Fruit fly (Drosophila melanogaster) whole organism, embryonic: Measurements from ENCODE around the gene CG12253.
A peak's percentile ranks its signal among the peaks of the same experiment; 100 is the strongest.

Source experiments
- Atf3 ChIP-seq: fragments of 200-800 bp; sonication (Bioruptor generic); optimal IDR thresholded peaks from 3 replicates; lab custom pipeline; 2016; ENCODE audit warnings: missing biosample characterization, missing genetic modification characterization
- BtbVII ChIP-seq: fragments of 200-800 bp; sonication (Bioruptor generic); optimal IDR thresholded peaks from 3 replicates; lab custom pipeline; 2017; ENCODE audit warnings: missing biosample characterization, mild to moderate bottlenecking, missing genetic modification characterization
- CG11696 ChIP-seq: fragments of 200-800 bp; sonication (Bioruptor generic); IDR thresholded peaks from 2 replicates; pipeline ENCODE4 v1.3.6; 2022; ENCODE audit warnings: missing biosample characterization, missing genetic modification characterization
- CG12659 ChIP-seq: fragments of 200-800 bp; sonication (Bioruptor generic); optimal IDR thresholded peaks from 3 replicates; lab custom pipeline; 2017; ENCODE audit warnings: mild to moderate bottlenecking, missing biosample characterization, missing genetic modification reagents, missing genetic modification characterization
- CG13775 ChIP-seq: fragments of 200-800 bp; sonication (Bioruptor generic); optimal IDR thresholded peaks from 3 replicates; lab custom pipeline; 2017; ENCODE audit warnings: missing biosample characterization, mild to moderate bottlenecking, missing genetic modification characterization
- CG14710 ChIP-seq: fragments of 200-800 bp; sonication (Bioruptor generic); optimal IDR thresholded peaks from 3 replicates; lab custom pipeline; 2019; ENCODE audit warnings: missing biosample characterization, mild to moderate bottlenecking, missing genetic modification characterization, moderate library complexity
- CG14860 ChIP-seq: fragments of 200-800 bp; sonication (Bioruptor generic); IDR thresholded peaks from 3 replicates; pipeline ENCODE4 v1.3.6; 2022; ENCODE audit warnings: missing biosample characterization, missing genetic modification characterization; ENCODE audit not compliant: partially characterized antibody
- CG15011 ChIP-seq: fragments of 200-800 bp; sonication (Bioruptor generic); optimal IDR thresholded peaks from 3 replicates; lab custom pipeline; 2018; ENCODE audit warnings: missing biosample characterization, mild to moderate bottlenecking, missing genetic modification characterization
- CG15601 ChIP-seq: fragments of 200-800 bp; sonication (Bioruptor generic); optimal IDR thresholded peaks from 3 replicates; lab custom pipeline; 2019; ENCODE audit warnings: missing biosample characterization, mild to moderate bottlenecking, missing genetic modification characterization, moderate library complexity
- CG17361 ChIP-seq: fragments of 200-800 bp; sonication (Bioruptor generic); IDR thresholded peaks from 3 replicates; pipeline ENCODE4 v1.3.6; 2022; ENCODE audit warnings: missing biosample characterization, missing genetic modification characterization
- CG2116 ChIP-seq: fragments of 200-800 bp; sonication (Bioruptor generic); optimal IDR thresholded peaks from 3 replicates; lab custom pipeline; 2018; ENCODE audit warnings: missing biosample characterization, mild to moderate bottlenecking, missing genetic modification characterization
- CG30020 ChIP-seq: fragments of 200-800 bp; optimal IDR thresholded peaks from 2 replicates; lab custom pipeline; 2019; ENCODE audit warnings: missing biosample characterization, mild to moderate bottlenecking, missing genetic modification characterization, moderate library complexity
- CG33557 ChIP-seq: fragments of 200-800 bp; sonication (Bioruptor generic); optimal IDR thresholded peaks from 2 replicates; lab custom pipeline; 2019; ENCODE audit warnings: missing biosample characterization, mild to moderate bottlenecking, missing genetic modification characterization, moderate library complexity
- CG3407 ChIP-seq: fragments of 200-800 bp; sonication (Bioruptor generic); optimal IDR thresholded peaks from 2 replicates; lab custom pipeline; 2018; ENCODE audit warnings: missing biosample characterization, mild to moderate bottlenecking, missing genetic modification characterization
- CG34376 ChIP-seq: fragments of 200-800 bp; sonication (Bioruptor generic); optimal IDR thresholded peaks from 2 replicates; lab custom pipeline; 2018; ENCODE audit warnings: missing biosample characterization, mild to moderate bottlenecking, missing genetic modification characterization
- CG4820 ChIP-seq: fragments of 200-800 bp; sonication (Bioruptor generic); optimal IDR thresholded peaks from 3 replicates; lab custom pipeline; 2016; ENCODE audit warnings: missing biosample characterization, missing genetic modification characterization
- CG6683 ChIP-seq: fragments of 200-800 bp; sonication (Bioruptor generic); optimal IDR thresholded peaks from 2 replicates; lab custom pipeline; 2017; ENCODE audit warnings: missing biosample characterization, mild to moderate bottlenecking, missing genetic modification characterization, missing genetic modification reagents
- CG9215 ChIP-seq: fragments of 200-800 bp; sonication (Bioruptor generic); IDR thresholded peaks from 2 replicates; pipeline ENCODE4 v1.3.6; 2022; ENCODE audit warnings: missing biosample characterization, missing genetic modification characterization
- CG9797 ChIP-seq: fragments of 200-800 bp; sonication (Bioruptor generic); optimal IDR thresholded peaks from 3 replicates; lab custom pipeline; 2018; ENCODE audit warnings: missing biosample characterization, mild to moderate bottlenecking, missing genetic modification characterization
- CG9932 ChIP-seq: fragments of 200-800 bp; sonication (Bioruptor generic); IDR thresholded peaks from 2 replicates; pipeline ENCODE4 v1.3.6; 2022; ENCODE audit warnings: missing biosample characterization, missing genetic modification characterization
- Elba2 ChIP-seq: fragments of 200-800 bp; sonication (Bioruptor generic); optimal IDR thresholded peaks from 3 replicates; lab custom pipeline; 2016; ENCODE audit warnings: missing biosample characterization, missing genetic modification characterization
- Ets65A ChIP-seq: fragments of 200-800 bp; sonication (Bioruptor generic); peaks from one replicate; lab custom pipeline; 2016; ENCODE audit warnings: missing biosample characterization, missing genetic modification characterization
- GATAe ChIP-seq: fragments of 200-800 bp; sonication (Bioruptor generic); conservative IDR thresholded peaks from 2 replicates; pipeline ENCODE4 v1.3.6; 2022; ENCODE audit warnings: missing biosample characterization, missing genetic modification characterization
- Med ChIP-seq: fragments of 200-800 bp; sonication (Bioruptor generic); peaks from one replicate; lab custom pipeline; 2016; ENCODE audit warnings: missing biosample characterization, missing genetic modification characterization, mild to moderate bottlenecking, inconsistent platforms, moderate library complexity
- Pdp1 ChIP-seq, 2 experiments: fragments of 200-800 bp; sonication (Bioruptor generic); optimal IDR thresholded peaks; 3 replicates each; lab custom pipeline; 2016; ENCODE audit warnings: missing biosample characterization in 2 of 2, missing genetic modification characterization in 2 of 2, mild to moderate bottlenecking in 1 of 2, moderate library complexity in 1 of 2
- Scr ChIP-seq: fragments of 200-800 bp; sonication (Bioruptor generic); IDR thresholded peaks from 2 replicates; pipeline ENCODE4 v1.3.6; 2022; ENCODE audit warnings: missing biosample characterization, missing genetic modification characterization; ENCODE audit not compliant: partially characterized antibody
- YL-1 ChIP-seq: fragments of 200-800 bp; sonication (Bioruptor generic); optimal IDR thresholded peaks from 3 replicates; lab custom pipeline; 2017; ENCODE audit warnings: missing biosample characterization, mild to moderate bottlenecking, missing genetic modification characterization
- ap ChIP-seq: fragments of 200-800 bp; sonication (Bioruptor generic); IDR thresholded peaks from 2 replicates; pipeline ENCODE4 v1.3.6; 2022; ENCODE audit warnings: missing biosample characterization, missing genetic modification characterization
- bab2 ChIP-seq: fragments of 200-800 bp; sonication (Bioruptor generic); optimal IDR thresholded peaks from 2 replicates; lab custom pipeline; 2016; ENCODE audit warnings: missing biosample characterization, missing genetic modification characterization
- bcd ChIP-seq: fragments of 200-800 bp; sonication (Bioruptor generic); optimal IDR thresholded peaks from 2 replicates; lab custom pipeline; 2017; ENCODE audit warnings: missing biosample characterization, mild to moderate bottlenecking, missing genetic modification characterization
- chm ChIP-seq: fragments of 200-800 bp; sonication (Bioruptor generic); IDR thresholded peaks from 2 replicates; pipeline ENCODE4 v1.3.6; 2022; ENCODE audit warnings: missing biosample characterization, missing genetic modification characterization
- dmrt11E ChIP-seq: fragments of 200-800 bp; sonication (Bioruptor generic); optimal IDR thresholded peaks from 3 replicates; lab custom pipeline; 2018; ENCODE audit warnings: missing biosample characterization, mild to moderate bottlenecking, missing genetic modification characterization, moderate library complexity
- ems ChIP-seq: fragments of 200-800 bp; sonication (Bioruptor generic); optimal IDR thresholded peaks from 3 replicates; lab custom pipeline; 2016; ENCODE audit warnings: missing biosample characterization, missing genetic modification characterization
- ftz-f1 ChIP-seq: fragments of 200-800 bp; sonication (Bioruptor generic); optimal IDR thresholded peaks from 2 replicates; lab custom pipeline; 2016; ENCODE audit warnings: missing biosample characterization, missing genetic modification characterization
- fu2 ChIP-seq: fragments of 200-800 bp; sonication (Bioruptor generic); optimal IDR thresholded peaks from 2 replicates; lab custom pipeline; 2016; ENCODE audit warnings: missing biosample characterization, missing genetic modification characterization
- gfzf ChIP-seq: fragments of 200-800 bp; sonication (Bioruptor generic); optimal IDR thresholded peaks from 2 replicates; lab custom pipeline; 2016; ENCODE audit warnings: missing biosample characterization, mild to moderate bottlenecking, missing genetic modification characterization, moderate library complexity
- hb ChIP-seq: fragments of 200-800 bp; sonication (Bioruptor generic); IDR thresholded peaks from 3 replicates; pipeline ENCODE4 v1.3.6; 2022; ENCODE audit warnings: missing biosample characterization, missing genetic modification characterization; ENCODE audit not compliant: partially characterized antibody
- insv ChIP-seq, 2 experiments: fragments of 200-800 bp; sonication (Bioruptor generic); optimal IDR thresholded peaks; 3 replicates each; lab custom pipeline; 2016 to 2018; ENCODE audit warnings: missing biosample characterization in 2 of 2, missing genetic modification characterization in 2 of 2
- lola ChIP-seq, 3 experiments: fragments of >200 bp in 2 of 3; fragments of 200-800 bp in 1 of 3; sonication (Bioruptor generic) in 1 of 3; optimal IDR thresholded peaks; 2 replicates each; lab custom pipeline; 2017 to 2019; ENCODE audit warnings: missing biosample characterization in 3 of 3, missing genetic modification characterization in 3 of 3, mild to moderate bottlenecking in 1 of 3, moderate library complexity in 1 of 3
- p53 ChIP-seq: fragments of 200-800 bp; sonication (Bioruptor generic); optimal IDR thresholded peaks from 2 replicates; lab custom pipeline; 2016; ENCODE audit warnings: missing biosample characterization, missing genetic modification characterization
- phol ChIP-seq: fragments of 200-800 bp; sonication (Bioruptor generic); optimal IDR thresholded peaks from 3 replicates; lab custom pipeline; 2018; ENCODE audit warnings: missing biosample characterization, mild to moderate bottlenecking, missing genetic modification characterization, moderate library complexity
- pzg ChIP-seq: fragments of 200-800 bp; sonication (Bioruptor generic); optimal IDR thresholded peaks from 3 replicates; lab custom pipeline; 2018; ENCODE audit warnings: missing biosample characterization, mild to moderate bottlenecking, missing genetic modification characterization, moderate library complexity
- rib ChIP-seq: fragments of 200-800 bp; sonication (Bioruptor generic); IDR thresholded peaks from 2 replicates; pipeline ENCODE4 v1.3.6; 2022; ENCODE audit warnings: missing biosample characterization, missing genetic modification characterization
- seq ChIP-seq: fragments of 200-800 bp; sonication (Bioruptor generic); IDR thresholded peaks from 2 replicates; pipeline ENCODE4 v1.3.6; 2022; ENCODE audit warnings: missing biosample characterization, missing genetic modification characterization
- stwl ChIP-seq: fragments of 200-800 bp; sonication (Bioruptor generic); optimal IDR thresholded peaks from 3 replicates; lab custom pipeline; 2018; ENCODE audit warnings: missing biosample characterization, mild to moderate bottlenecking, missing genetic modification characterization, moderate library complexity
- usp ChIP-seq: fragments of >200 bp; optimal IDR thresholded peaks from 2 replicates; lab custom pipeline; 2017; ENCODE audit warnings: missing biosample characterization, missing genetic modification characterization
- vfl ChIP-seq: fragments of 200-800 bp; sonication (Bioruptor generic); optimal IDR thresholded peaks from 2 replicates; lab custom pipeline; 2016; ENCODE audit warnings: missing biosample characterization, missing genetic modification characterization

Gene CG12253

DNA sequence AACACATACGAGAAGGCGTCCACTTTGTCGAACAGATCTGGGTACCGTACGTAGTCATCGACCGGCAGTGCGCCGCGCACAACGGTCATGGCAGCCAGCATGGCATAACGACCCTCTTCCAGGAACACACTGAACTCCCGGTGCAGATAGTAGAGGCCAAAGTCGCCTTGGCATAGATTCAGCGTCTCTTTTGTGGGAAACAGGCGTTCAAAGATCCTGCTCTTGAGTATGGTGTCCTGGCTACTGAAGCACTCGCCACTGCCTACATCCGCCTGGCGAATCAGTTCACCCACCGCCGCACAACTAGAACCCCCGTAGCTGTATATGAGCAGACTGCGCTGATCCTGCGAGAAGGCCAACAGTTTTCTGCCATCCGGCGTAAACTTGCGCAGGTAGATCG, 13.0 kb upstream of the CG12253 start:
- TF ChIP-seq fu2 (no peak), CG9215 (no peak), CG34376 (GFP tag; lab: Kevin White, UChicago) (no peak), hb (GFP tag; lab: Robert Waterston, UW) (0 out of 3 replicates have a peak, but pooled peaks have one; percentile 54), vfl (no peak), bcd (GFP tag; lab: Kevin White, UChicago) (no peak), bab2 (no peak), Atf3 (GFP tag; lab: Kevin White, UChicago) (no peak), GATAe (GFP tag; lab: Robert Waterston, UW) (no peak), CG15011 (GFP tag; lab: Kevin White, UChicago) (no peak), CG14710 (tag; lab: Kevin White, UChicago) (no peak), CG14860 (GFP tag; lab: Robert Waterston, UW) (no peak), chm (GFP tag; lab: Robert Waterston, UW) (no peak), CG3407 (GFP tag; lab: Kevin White, UChicago) (no peak), seq (GFP tag; lab: Robert Waterston, UW) (no peak), CG12659 (GFP tag; lab: Kevin White, UChicago) (no peak), Ets65A (GFP tag; lab: Kevin White, UChicago) (peak; percentile 59), rib (0 out of 2 replicates have a peak, but pooled peaks have one; percentile 25), CG33557 (GFP tag; lab: Kevin White, UChicago) (no peak), CG9932 (GFP tag; lab: Robert Waterston, UW) (no peak), CG11696 (no peak), CG6683 (no peak), p53 (GFP tag; lab: Kevin White, UChicago) (no peak), Med (peak; percentile 53)
- TF ChIP-seq, all 482 proteins: peak for 4

DNA sequence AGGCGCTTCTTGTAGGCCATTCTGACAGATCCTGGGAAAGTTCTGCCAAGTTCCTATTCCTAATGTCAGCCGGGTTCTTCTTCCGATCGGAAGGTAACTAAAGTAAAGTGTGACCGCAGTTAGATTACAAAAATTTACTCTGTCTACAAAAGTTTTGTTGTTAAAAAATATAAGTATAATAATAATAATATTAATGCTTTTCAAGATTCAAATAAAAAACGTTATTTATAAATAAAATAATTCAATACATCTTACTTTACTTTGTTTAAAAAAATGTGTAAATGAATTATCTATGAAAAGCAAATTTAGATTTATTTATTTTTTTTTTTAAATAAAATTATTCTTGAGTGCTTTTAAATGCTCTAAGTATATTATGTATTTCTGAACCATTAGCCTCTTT, 12.4 kb upstream of the CG12253 start, which contains the start of gene abo:
abo (minus strand) TSS at position 101 of the 400 bp plus-strand sequence.
- TF ChIP-seq YL-1 (peak; percentile 34), BtbVII (GFP tag; lab: Kevin White, UChicago) (no peak), gfzf (GFP tag; lab: Kevin White, UChicago) (peak; percentile 13)

DNA sequence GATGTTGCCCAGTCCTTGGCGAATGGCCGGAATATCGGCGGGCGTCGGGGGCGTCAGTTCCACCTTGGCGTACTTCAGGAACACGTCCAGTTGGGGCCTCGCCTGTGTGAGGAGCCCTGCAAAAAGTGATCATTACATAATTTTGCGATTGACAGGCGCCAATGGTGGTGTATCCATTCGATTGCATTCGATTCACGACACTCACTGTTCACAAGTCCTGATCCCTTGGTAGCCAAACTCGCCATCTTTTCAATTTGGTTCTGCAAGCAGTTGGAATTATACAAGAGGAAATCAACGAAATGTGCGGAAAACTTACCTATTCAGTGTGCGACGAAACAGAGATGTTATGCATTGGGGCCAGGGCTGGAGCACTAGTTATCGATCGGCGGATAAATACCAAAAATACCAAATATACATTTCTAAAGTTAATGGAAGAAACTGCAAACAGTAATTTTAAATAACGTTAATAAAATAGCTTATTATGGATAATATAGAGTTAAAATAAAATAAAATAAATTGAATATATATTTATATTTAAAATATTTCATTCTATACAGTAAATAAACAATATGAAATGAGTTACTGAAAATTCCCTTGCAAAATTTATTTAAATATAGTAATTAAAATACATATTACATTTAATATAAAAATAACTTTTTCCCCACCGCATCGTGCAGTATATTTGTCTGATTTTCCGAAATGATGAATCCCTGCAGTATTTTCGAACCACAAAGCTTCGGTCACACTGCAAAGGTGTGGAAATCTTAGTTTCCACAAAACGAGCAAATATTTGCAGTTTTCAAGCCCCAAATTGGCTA, 11.4 kb upstream of the CG12253 start, which contains the start of the genes ATPsynG and SCAR:
ATPsynG (minus strand) TSS at position 354 of the 818 bp plus-strand sequence.
SCAR (plus strand) TSS at position 727 of the 818 bp plus-strand sequence.
- TF ChIP-seq CG4820 (GFP tag; lab: Kevin White, UChicago) (no peak), phol (tag; lab: Kevin White, UChicago) (peak; percentile 31), stwl (tag; lab: Kevin White, UChicago) (peak; percentile 41), CG13775 (peak; percentile 21), CG9797 (GFP tag; lab: Kevin White, UChicago) (peak; percentile 52), ftz-f1 (peak; percentile 31), dmrt11E (tag; lab: Kevin White, UChicago) (no peak), CG2116 (GFP tag; lab: Kevin White, UChicago) (peak; percentile 48), lola (GFP tag; optimal IDR thresholded peaks at IDR 0.05; lab: Kevin White, UChicago) (peak in 1 of 3 experiments; percentile 4), CG15601 (peak; percentile 5), ap (GFP tag; lab: Robert Waterston, UW) (no peak), CG17361 (GFP tag; lab: Robert Waterston, UW) (peak; percentile 49; the same call in 2 of the 3 replicates), pzg (peak; percentile 38), Scr (peak; percentile 32; the same call in 1 of the 2 replicates), Elba2 (peak; percentile 50), CG30020 (tag; lab: Kevin White, UChicago) (peak; percentile 58), usp (no peak), gfzf (GFP tag; lab: Kevin White, UChicago) (peak; percentile 58), ems (GFP tag; lab: Kevin White, UChicago) (no peak), Pdp1 (GFP tag; optimal IDR thresholded peaks at IDR 0.05; lab: Kevin White, UChicago) (peak in 1 of 2 experiments; percentile 98), insv (GFP tag; optimal IDR thresholded peaks at IDR 0.05; lab: Kevin White, UChicago) (no peak)
